Fruit fly (Drosophila melanogaster) whole organism, embryonic: ENCODE results near the gene Lim3.
A peak's percentile ranks its signal among the peaks of the same experiment; 100 is the strongest.

ENCODE experiments used
- Antp ChIP-seq: fragments of 200-800 bp; sonication (Bioruptor generic); optimal IDR thresholded peaks from 3 replicates; lab custom pipeline; 2016; ENCODE audit warnings: missing biosample characterization, missing genetic modification characterization
- Atf-2 ChIP-seq: fragments of 200-800 bp; sonication (Bioruptor generic); optimal IDR thresholded peaks from 2 replicates; lab custom pipeline; 2016; ENCODE audit warnings: missing biosample characterization, missing genetic modification characterization
- Bgb ChIP-seq: fragments of 200-800 bp; sonication (Bioruptor generic); IDR thresholded peaks from 2 replicates; pipeline ENCODE4 v1.3.6; 2022; ENCODE audit warnings: missing biosample characterization, missing genetic modification characterization; ENCODE audit not compliant: partially characterized antibody
- CG10209 ChIP-seq: fragments of 200-800 bp; sonication (Bioruptor generic); optimal IDR thresholded peaks from 3 replicates; lab custom pipeline; 2017; ENCODE audit warnings: missing biosample characterization, mild to moderate bottlenecking, missing genetic modification characterization, missing genetic modification reagents
- CG10321 ChIP-seq: fragments of 200-800 bp; sonication (Bioruptor generic); IDR thresholded peaks from 2 replicates; pipeline ENCODE4 v1.3.6; 2022; ENCODE audit warnings: missing biosample characterization, missing genetic modification characterization
- CG11398 ChIP-seq: fragments of 200-800 bp; sonication (Bioruptor generic); optimal IDR thresholded peaks from 2 replicates; lab custom pipeline; 2016; ENCODE audit warnings: missing biosample characterization, missing genetic modification characterization
- CG11560 ChIP-seq: fragments of 200-800 bp; sonication (Bioruptor generic); IDR thresholded peaks from 3 replicates; pipeline ENCODE4 v1.3.6; 2022; ENCODE audit warnings: missing biosample characterization, missing genetic modification characterization
- CG12219 ChIP-seq: fragments of 200-800 bp; sonication (Bioruptor generic); optimal IDR thresholded peaks from 3 replicates; lab custom pipeline; 2018; ENCODE audit warnings: missing biosample characterization, mild to moderate bottlenecking, missing genetic modification characterization
- CG15696 ChIP-seq: fragments of 200-800 bp; sonication (Bioruptor generic); optimal IDR thresholded peaks from 2 replicates; lab custom pipeline; 2019; ENCODE audit warnings: missing biosample characterization, mild to moderate bottlenecking, missing genetic modification characterization, moderate library complexity
- CG1602 ChIP-seq: fragments of 200-800 bp; sonication (Bioruptor generic); optimal IDR thresholded peaks from 3 replicates; lab custom pipeline; 2016; ENCODE audit warnings: missing biosample characterization, missing genetic modification characterization
- CG17361 ChIP-seq: fragments of 200-800 bp; sonication (Bioruptor generic); IDR thresholded peaks from 3 replicates; pipeline ENCODE4 v1.3.6; 2022; ENCODE audit warnings: missing biosample characterization, missing genetic modification characterization
- CG1832 ChIP-seq: fragments of 200-800 bp; sonication (Bioruptor generic); optimal IDR thresholded peaks from 2 replicates; lab custom pipeline; 2017; ENCODE audit warnings: missing biosample characterization, mild to moderate bottlenecking, missing genetic modification characterization, inconsistent platforms
- CG18476 ChIP-seq: fragments of 200-800 bp; sonication (Bioruptor generic); optimal IDR thresholded peaks from 2 replicates; lab custom pipeline; 2016; ENCODE audit warnings: missing biosample characterization, mild to moderate bottlenecking, missing genetic modification characterization
- CG18619 ChIP-seq: fragments of 200-800 bp; sonication (Bioruptor generic); optimal IDR thresholded peaks from 3 replicates; lab custom pipeline; 2017; ENCODE audit warnings: missing biosample characterization, mild to moderate bottlenecking, missing genetic modification characterization
- CG18764 ChIP-seq: fragments of 200-800 bp; sonication (Bioruptor generic); optimal IDR thresholded peaks from 3 replicates; lab custom pipeline; 2016; ENCODE audit warnings: missing biosample characterization, missing genetic modification characterization
- CG2875 ChIP-seq: fragments of 200-800 bp; sonication (Bioruptor generic); optimal IDR thresholded peaks from 2 replicates; lab custom pipeline; 2017; ENCODE audit warnings: missing biosample characterization, mild to moderate bottlenecking, missing genetic modification characterization, missing genetic modification reagents
- CG3995 ChIP-seq: fragments of 200-800 bp; sonication (Bioruptor generic); optimal IDR thresholded peaks from 3 replicates; lab custom pipeline; 2016; ENCODE audit warnings: missing biosample characterization, missing genetic modification characterization
- CG4404 ChIP-seq: fragments of 200-800 bp; sonication (Bioruptor generic); IDR thresholded peaks from 2 replicates; pipeline ENCODE4 v1.3.6; 2022; ENCODE audit warnings: missing biosample characterization, missing genetic modification characterization
- CG4820 ChIP-seq: fragments of 200-800 bp; sonication (Bioruptor generic); optimal IDR thresholded peaks from 3 replicates; lab custom pipeline; 2016; ENCODE audit warnings: missing biosample characterization, missing genetic modification characterization
- CG5953 ChIP-seq: fragments of 200-800 bp; sonication (Bioruptor generic); IDR thresholded peaks from 2 replicates; pipeline ENCODE4 v1.3.6; 2022; ENCODE audit warnings: missing biosample characterization, missing genetic modification characterization
- CG6791 ChIP-seq: fragments of 200-800 bp; sonication (Bioruptor generic); IDR thresholded peaks from 3 replicates; pipeline ENCODE4 v1.3.6; 2022; ENCODE audit warnings: missing biosample characterization, missing genetic modification characterization; ENCODE audit not compliant: partially characterized antibody
- CG6854 ChIP-seq: fragments of 200-800 bp; sonication (Bioruptor generic); optimal IDR thresholded peaks from 3 replicates; lab custom pipeline; 2017; ENCODE audit warnings: missing biosample characterization, mild to moderate bottlenecking, missing genetic modification characterization
- CG7357 ChIP-seq: fragments of 200-800 bp; sonication (Bioruptor generic); IDR thresholded peaks from 3 replicates; pipeline ENCODE4 v1.3.6; 2022; ENCODE audit warnings: missing biosample characterization, missing genetic modification characterization
- CG8924 ChIP-seq: fragments of 200-800 bp; optimal IDR thresholded peaks from 3 replicates; lab custom pipeline; 2019; ENCODE audit warnings: missing biosample characterization, mild to moderate bottlenecking, missing genetic modification characterization, moderate library complexity
- CG8944 ChIP-seq: fragments of 200-800 bp; sonication (Bioruptor generic); optimal IDR thresholded peaks from 3 replicates; lab custom pipeline; 2016; ENCODE audit warnings: missing biosample characterization, missing genetic modification characterization
- CHES-1-like ChIP-seq: fragments of 200-800 bp; sonication (Bioruptor generic); optimal IDR thresholded peaks from 2 replicates; lab custom pipeline; 2016; ENCODE audit warnings: missing biosample characterization, missing genetic modification characterization
- CoRest ChIP-seq: fragments of 200-800 bp; sonication (Bioruptor generic); optimal IDR thresholded peaks from 3 replicates; lab custom pipeline; 2018; ENCODE audit warnings: missing biosample characterization, mild to moderate bottlenecking, missing genetic modification characterization, moderate library complexity
- Dref ChIP-seq: fragments of 200-800 bp; sonication (Bioruptor generic); IDR thresholded peaks from 2 replicates; pipeline ENCODE4 v1.3.6; 2022; ENCODE audit warnings: missing biosample characterization, missing genetic modification characterization
- Hey ChIP-seq: fragments of 200-800 bp; sonication (Bioruptor generic); optimal IDR thresholded peaks from 3 replicates; lab custom pipeline; 2018; ENCODE audit warnings: missing biosample characterization, mild to moderate bottlenecking, missing genetic modification characterization
- Mes4 ChIP-seq: fragments of 200-800 bp; sonication (Bioruptor generic); optimal IDR thresholded peaks from 2 replicates; lab custom pipeline; 2016; ENCODE audit warnings: missing biosample characterization, missing genetic modification characterization
- Ptx1 ChIP-seq: fragments of 200-800 bp; sonication (Bioruptor generic); IDR thresholded peaks from 2 replicates; pipeline ENCODE4 v1.3.6; 2022; ENCODE audit warnings: missing biosample characterization, missing genetic modification characterization
- Scr ChIP-seq: fragments of 200-800 bp; sonication (Bioruptor generic); IDR thresholded peaks from 2 replicates; pipeline ENCODE4 v1.3.6; 2022; ENCODE audit warnings: missing biosample characterization, missing genetic modification characterization; ENCODE audit not compliant: partially characterized antibody
- Sox102F ChIP-seq: fragments of 200-800 bp; sonication (Bioruptor generic); optimal IDR thresholded peaks from 2 replicates; lab custom pipeline; 2018; ENCODE audit warnings: missing biosample characterization, mild to moderate bottlenecking, missing genetic modification characterization, moderate library complexity
- TFAM ChIP-seq: fragments of 200-800 bp; sonication (Bioruptor generic); optimal IDR thresholded peaks from 2 replicates; lab custom pipeline; 2017; ENCODE audit warnings: missing biosample characterization, missing genetic modification characterization, inconsistent platforms
- Trl ChIP-seq, 3 experiments: fragments of >200 bp in 2 of 3; fragments of 200-800 bp in 1 of 3; sonication (Bioruptor generic) in 1 of 3; optimal IDR thresholded peaks; 2 replicates in 1 of 3; 3 replicates in 2 of 3; lab custom pipeline; 2016 to 2017; ENCODE audit warnings: missing biosample characterization in 1 of 3, missing genetic modification characterization in 1 of 3
- bsh ChIP-seq, 2 experiments: fragments of 200-800 bp; sonication (Bioruptor generic); optimal IDR thresholded peaks; 2 replicates each; lab custom pipeline; 2017 to 2018; ENCODE audit warnings: mild to moderate bottlenecking in 2 of 2, missing biosample characterization in 2 of 2, missing genetic modification characterization in 2 of 2, moderate library complexity in 1 of 2
- caup ChIP-seq: fragments of 200-800 bp; sonication (Bioruptor generic); optimal IDR thresholded peaks from 3 replicates; lab custom pipeline; 2017; ENCODE audit warnings: missing biosample characterization, mild to moderate bottlenecking, missing genetic modification characterization, moderate library complexity; ENCODE audit not compliant: severe bottlenecking
- emc ChIP-seq: fragments of 200-800 bp; sonication (Bioruptor generic); optimal IDR thresholded peaks from 2 replicates; lab custom pipeline; 2016; ENCODE audit warnings: missing biosample characterization, missing genetic modification characterization
- h ChIP-seq: fragments of >200 bp; optimal IDR thresholded peaks from 2 replicates; lab custom pipeline; 2017
- jumu ChIP-seq: fragments of 200-800 bp; sonication (Bioruptor generic); optimal IDR thresholded peaks from 3 replicates; lab custom pipeline; 2016; ENCODE audit warnings: missing biosample characterization, missing genetic modification characterization
- ken ChIP-seq: fragments of 200-800 bp; sonication (Bioruptor generic); IDR thresholded peaks from 3 replicates; pipeline ENCODE4 v1.3.6; 2022; ENCODE audit warnings: missing biosample characterization, missing genetic modification characterization
- lilli ChIP-seq: fragments of 200-800 bp; sonication (Bioruptor generic); optimal IDR thresholded peaks from 3 replicates; lab custom pipeline; 2016; ENCODE audit warnings: missing biosample characterization, missing genetic modification characterization
- org-1 ChIP-seq: fragments of 200-800 bp; sonication (Bioruptor generic); optimal IDR thresholded peaks from 2 replicates; lab custom pipeline; 2017; ENCODE audit warnings: missing biosample characterization, missing genetic modification characterization
- phol ChIP-seq: fragments of 200-800 bp; sonication (Bioruptor generic); optimal IDR thresholded peaks from 3 replicates; lab custom pipeline; 2018; ENCODE audit warnings: missing biosample characterization, mild to moderate bottlenecking, missing genetic modification characterization, moderate library complexity
- pum ChIP-seq: fragments of 200-800 bp; sonication (Bioruptor generic); optimal IDR thresholded peaks from 2 replicates; lab custom pipeline; 2016; ENCODE audit warnings: missing biosample characterization, missing genetic modification characterization
- ro ChIP-seq: fragments of 200-800 bp; sonication (Bioruptor generic); IDR thresholded peaks from 2 replicates; pipeline ENCODE4 v1.3.6; 2022; ENCODE audit warnings: missing biosample characterization, missing genetic modification characterization
- sens-2 ChIP-seq: fragments of 200-800 bp; sonication (Bioruptor generic); IDR thresholded peaks from 2 replicates; pipeline ENCODE4 v1.3.6; 2022; ENCODE audit warnings: missing biosample characterization, missing genetic modification characterization
- sima ChIP-seq: fragments of 200-800 bp; sonication (Bioruptor generic); optimal IDR thresholded peaks from 2 replicates; lab custom pipeline; 2016; ENCODE audit warnings: missing biosample characterization, missing genetic modification characterization
- sisA ChIP-seq: fragments of 200-800 bp; sonication (Bioruptor generic); IDR thresholded peaks from 2 replicates; pipeline ENCODE4 v1.3.6; 2022; ENCODE audit warnings: missing biosample characterization, missing genetic modification characterization
- tin ChIP-seq: fragments of 200-800 bp; sonication (Bioruptor generic); optimal IDR thresholded peaks from 3 replicates; lab custom pipeline; 2016; ENCODE audit warnings: missing biosample characterization, missing genetic modification characterization
- tll ChIP-seq, 2 experiments: fragments of 200-800 bp in 1 of 2; fragments of >200 bp in 1 of 2; sonication (Bioruptor generic) in 1 of 2; optimal IDR thresholded peaks; 2 replicates each; lab custom pipeline; 2017 to 2019; ENCODE audit warnings: missing biosample characterization in 2 of 2, missing genetic modification characterization in 2 of 2, mild to moderate bottlenecking in 1 of 2, moderate library complexity in 1 of 2
- unc-4 ChIP-seq: fragments of 200-800 bp; sonication (Bioruptor generic); IDR thresholded peaks from 2 replicates; pipeline ENCODE4 v1.3.6; 2022; ENCODE audit warnings: missing biosample characterization, missing genetic modification characterization; ENCODE audit not compliant: partially characterized antibody

Lim3 gene

DNA sequence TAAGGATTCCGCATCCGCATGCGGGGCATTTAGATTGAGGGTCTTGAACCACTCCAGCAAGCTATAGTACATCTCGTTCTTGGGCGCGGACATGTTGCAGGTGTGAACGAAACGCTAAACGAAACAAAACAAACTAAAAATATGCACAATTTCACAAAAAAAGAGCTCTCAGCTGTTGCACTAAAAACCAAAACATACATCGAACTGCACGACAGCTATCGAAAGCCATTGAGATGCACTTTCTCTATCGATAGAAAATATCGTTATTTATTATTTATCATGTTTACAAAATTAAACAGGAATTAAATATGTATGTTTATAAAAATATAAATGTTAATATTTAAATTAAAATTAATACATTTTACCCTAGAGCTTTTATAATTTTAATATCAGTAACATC lies 74.9 kb downstream of the Lim3 start, which contains the start of gene hook (continued):
- TF ChIP-seq CG8944 (no peak), CG5953 (GFP tag; lab: Robert Waterston, UW) (no peak), ken (no peak), CG8924 (tag; lab: Kevin White, UChicago) (no peak), CG10321 (GFP tag; lab: Robert Waterston, UW) (no peak), unc-4 (peak; percentile 72), CG3995 (no peak), tin (no peak), Trl (optimal IDR thresholded peaks at IDR 0.05; lab: Kevin White, UChicago) (no peak), Trl (GFP tag; optimal IDR thresholded peaks at IDR 0.05; lab: Kevin White, UChicago) (no peak), Scr (GFP tag; lab: Robert Waterston, UW) (peak; percentile 81), Bgb (peak; percentile 76), CG12219 (GFP tag; lab: Kevin White, UChicago) (no peak), Dref (peak; percentile 69), ro (GFP tag; lab: Robert Waterston, UW) (no peak), CG18476 (GFP tag; lab: Kevin White, UChicago) (no peak), CG6791 (peak; percentile 84), Antp (GFP tag; lab: Kevin White, UChicago) (no peak), jumu (no peak), CG17361 (GFP tag; lab: Robert Waterston, UW) (no peak), org-1 (GFP tag; lab: Kevin White, UChicago) (no peak), Sox102F (GFP tag; lab: Kevin White, UChicago) (no peak), Atf-2 (no peak), phol (tag; lab: Kevin White, UChicago) (peak; percentile 2), emc (GFP tag; lab: Kevin White, UChicago) (no peak), Ptx1 (GFP tag; lab: Robert Waterston, UW) (no peak), CG7357 (GFP tag; lab: Robert Waterston, UW) (no peak), sisA (GFP tag; lab: Robert Waterston, UW) (no peak), CG2875 (GFP tag; lab: Kevin White, UChicago) (no peak), Mes4 (no peak), CG18619 (GFP tag; lab: Kevin White, UChicago) (no peak), CG6854 (GFP tag; lab: Kevin White, UChicago) (no peak), CG11560 (tag; lab: Robert Waterston, UW) (no peak), CG10209 (GFP tag; lab: Kevin White, UChicago) (no peak), sima (GFP tag; lab: Kevin White, UChicago) (no peak), CG4820 (GFP tag; lab: Kevin White, UChicago) (no peak), CG1602 (GFP tag; lab: Kevin White, UChicago) (no peak), CoRest (tag; lab: Kevin White, UChicago) (no peak), CHES-1-like (GFP tag; lab: Kevin White, UChicago) (no peak), CG1832 (no peak), CG15696 (tag; lab: Kevin White, UChicago) (no peak), lilli (no peak), tll (GFP tag; optimal IDR thresholded peaks at IDR 0.05; lab: Kevin White, UChicago) (no peak), pum (GFP tag; lab: Kevin White, UChicago) (no peak), caup (GFP tag; lab: Kevin White, UChicago) (no peak), h (lab: Kevin White, UChicago) (no peak), TFAM (GFP tag; lab: Kevin White, UChicago) (no peak), CG18764 (no peak), CG4404 (GFP tag; lab: Robert Waterston, UW) (no peak), sens-2 (no peak), CG11398 (GFP tag; lab: Kevin White, UChicago) (no peak), bsh (GFP tag; optimal IDR thresholded peaks at IDR 0.05; lab: Kevin White, UChicago) (no peak), Hey (tag; lab: Kevin White, UChicago) (no peak)
